Worm (Caenorhabditis elegans): ENCODE data around the gene spp-9.

spp-9 gene

DNA sequence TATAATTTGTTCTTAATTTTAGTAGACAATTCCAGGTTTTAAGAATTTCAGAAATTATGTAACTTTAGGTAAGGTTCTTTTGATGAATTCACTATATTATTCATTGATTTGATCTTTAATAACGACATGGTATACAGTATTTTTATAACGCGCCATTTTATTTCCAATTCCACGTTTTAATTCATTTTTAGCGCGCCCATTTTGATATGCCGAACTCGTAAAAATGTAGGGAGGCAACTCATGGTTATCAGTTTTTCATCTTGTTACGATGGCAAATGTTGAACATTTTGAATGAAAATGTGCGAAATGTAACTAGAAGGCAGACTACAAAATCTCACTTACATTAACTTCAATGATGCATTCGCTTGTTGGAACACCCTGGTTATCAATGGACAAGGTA is 11.3 kb downstream of the spp-9 start (continued):
- TF ChIP-seq daf-8 (GFP tag; IDR thresholded peaks at IDR 0.05) (no peak), lim-7 (GFP tag; IDR thresholded peaks at IDR 0.05) (no peak), F37D6.2 (tag; optimal IDR thresholded peaks at IDR 0.05) (no peak), madf-9 (GFP tag; conservative IDR thresholded peaks at IDR 0.05) (no peak), nhr-111 (GFP tag; optimal IDR thresholded peaks at IDR 0.05) (no peak), dmd-6 (GFP tag; IDR thresholded peaks at IDR 0.05) (peak; percentile 27; the same call in 1 of the 2 replicates), nhr-77 (tag; optimal IDR thresholded peaks at IDR 0.05) (peak; percentile 1), aly-2 (tag; optimal IDR thresholded peaks at IDR 0.05) (no peak), hlh-30 (tag; optimal IDR thresholded peaks at IDR 0.05; ENCODE audit: insufficient read depth) (no peak), nhr-41 (GFP tag; IDR thresholded peaks at IDR 0.05) (no peak), T20F7.1 (GFP tag; optimal IDR thresholded peaks at IDR 0.05) (no peak), unc-39 (tag; optimal IDR thresholded peaks at IDR 0.05) (no peak)

DNA sequence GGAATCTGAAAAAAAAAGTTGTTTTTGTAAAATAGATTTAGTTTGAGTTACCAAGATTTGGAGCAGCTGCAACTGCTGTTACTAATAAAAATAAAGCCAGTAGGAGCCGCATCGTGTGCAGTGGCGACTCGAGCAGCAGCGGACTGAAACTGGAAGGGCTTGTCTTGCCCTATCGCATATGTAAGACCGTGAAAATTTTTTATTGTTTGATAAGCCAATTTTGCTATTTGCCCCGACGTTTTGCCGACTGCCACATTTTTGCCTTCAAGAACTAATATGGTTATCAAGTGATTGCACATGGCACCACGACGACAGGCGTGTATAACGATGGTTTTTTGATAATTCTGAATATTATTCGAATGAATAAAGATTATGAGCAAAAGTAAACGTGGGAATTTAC is 12.2 kb downstream of the spp-9 start, which contains the start of gene T25C12.3:
Gene T25C12.3, minus strand, starts transcription at position 262 of the 400 bp plus-strand sequence.
- TF ChIP-seq php-3 (GFP tag; IDR thresholded peaks at IDR 0.05) = peak; percentile 64; the same call in 1 of the 2 replicates
- no peak for TF ChIP-seq nhr-42 (GFP tag; IDR thresholded peaks at IDR 0.05)
- no peak for TF ChIP-seq nhr-237 (tag; optimal IDR thresholded peaks at IDR 0.05)
- no peak for TF ChIP-seq lin-39 (tag; optimal IDR thresholded peaks at IDR 0.05)
- TF ChIP-seq lin-29 (GFP tag; IDR thresholded peaks at IDR 0.05) = no peak
- no peak for TF ChIP-seq pha-4 (GFP tag; IDR thresholded peaks at IDR 0.05)
- TF ChIP-seq pha-4 (tag; optimal IDR thresholded peaks at IDR 0.05) = no peak
- TF ChIP-seq jun-1 (tag; optimal IDR thresholded peaks at IDR 0.05) = no peak
- TF ChIP-seq zip-2 (tag; optimal IDR thresholded peaks at IDR 0.05) = no peak
- TF ChIP-seq ceh-82 (tag; optimal IDR thresholded peaks at IDR 0.05) = no peak
- TF ChIP-seq lir-3 (tag; optimal IDR thresholded peaks at IDR 0.05) = no peak
- no peak for TF ChIP-seq ceh-62 (tag; optimal IDR thresholded peaks at IDR 0.05)
- TF ChIP-seq fkh-10 (GFP tag; optimal IDR thresholded peaks at IDR 0.05) = no peak
- no peak for TF ChIP-seq cey-2 (tag; optimal IDR thresholded peaks at IDR 0.05; ENCODE audit: borderline replicate concordance, insufficient read depth)
- TF ChIP-seq ceh-28 (tag; optimal IDR thresholded peaks at IDR 0.05) = no peak
- no peak for TF ChIP-seq daf-8 (GFP tag; IDR thresholded peaks at IDR 0.05)
- TF ChIP-seq unc-39 (tag; optimal IDR thresholded peaks at IDR 0.05) = no peak
- TF ChIP-seq nhr-48 (tag; optimal IDR thresholded peaks at IDR 0.05) = no peak
- no peak for TF ChIP-seq mdt-29 (GFP tag; IDR thresholded peaks at IDR 0.05)
- no peak for TF ChIP-seq nhr-25 (tag; optimal IDR thresholded peaks at IDR 0.05; ENCODE audit: borderline replicate concordance, insufficient read depth)
- TF ChIP-seq nhr-6 (tag; optimal IDR thresholded peaks at IDR 0.05) = no peak
- no peak for TF ChIP-seq lin-38 (GFP tag; IDR thresholded peaks at IDR 0.05)
- no peak for TF ChIP-seq zip-11 (GFP tag; IDR thresholded peaks at IDR 0.05)
- no peak for TF ChIP-seq sdz-12 (GFP tag; optimal IDR thresholded peaks at IDR 0.05)
- TF ChIP-seq egl-43 (GFP tag; IDR thresholded peaks at IDR 0.05) = no peak
- TF ChIP-seq aha-1 (tag) = no peak
- no peak for TF ChIP-seq spr-1 (tag; optimal IDR thresholded peaks at IDR 0.05)
- no peak for TF ChIP-seq snpc-4 (tag; optimal IDR thresholded peaks at IDR 0.05)
- TF ChIP-seq dmd-6 (GFP tag; IDR thresholded peaks at IDR 0.05) = peak; percentile 76
- TF ChIP-seq daf-16 (GFP tag; optimal IDR thresholded peaks at IDR 0.05) = no peak
- peak; percentile 18 for TF ChIP-seq daf-16 (tag; optimal IDR thresholded peaks at IDR 0.05)
- no peak for TF ChIP-seq ztf-7 (tag; optimal IDR thresholded peaks at IDR 0.05)
- TF ChIP-seq T20F7.1 (GFP tag; optimal IDR thresholded peaks at IDR 0.05) = no peak
- TF ChIP-seq dmd-9 (GFP tag; IDR thresholded peaks at IDR 0.05) = no peak
- no peak for TF ChIP-seq rbr-2 (tag; optimal IDR thresholded peaks at IDR 0.05)
- TF ChIP-seq mes-2 (tag; optimal IDR thresholded peaks at IDR 0.05; ENCODE audit: poor library complexity, severe bottlenecking) = no peak
- TF ChIP-seq snpc-1.2 (GFP tag; IDR thresholded peaks at IDR 0.05) = no peak
- no peak for TF ChIP-seq madf-5 (GFP tag; IDR thresholded peaks at IDR 0.05)
- TF ChIP-seq ZK546.5 (tag; optimal IDR thresholded peaks at IDR 0.05) = no peak
- no peak for TF ChIP-seq dmd-8 (GFP tag; IDR thresholded peaks at IDR 0.05)
- no peak for TF ChIP-seq egl-27 (tag; optimal IDR thresholded peaks at IDR 0.05)
- TF ChIP-seq Y5F2A.4 (GFP tag; optimal IDR thresholded peaks at IDR 0.05) = no peak
- no peak for TF ChIP-seq daf-12 (tag; optimal IDR thresholded peaks at IDR 0.05)
- no peak for TF ChIP-seq aly-2 (tag; optimal IDR thresholded peaks at IDR 0.05)

Measured in whole organism, L4 larva.